Worm (Caenorhabditis elegans) whole organism, L3 larva: ENCODE results near the gene syx-2.

Experiments used
- daf-12 ChIP-seq: fragments of 150-350 bp; optimal IDR thresholded peaks from 2 replicates; lab custom pipeline; 2014; ENCODE audit warnings: missing biosample characterization, missing genetic modification reagents, missing genetic modification characterization
- egl-5 ChIP-seq: fragments of 150-350 bp; optimal IDR thresholded peaks from 2 replicates; lab custom pipeline; 2017; ENCODE audit warnings: missing biosample characterization, missing genetic modification reagents, missing genetic modification characterization, inconsistent platforms
- eor-1 ChIP-seq, 2 experiments: fragments of 150-350 bp; optimal IDR thresholded peaks; 2 replicates each; lab custom pipeline; 2014 to 2018; ENCODE audit warnings: missing biosample characterization in 2 of 2, missing genetic modification characterization in 2 of 2
- fos-1 ChIP-seq: fragments of 150-350 bp; optimal IDR thresholded peaks from 2 replicates; lab custom pipeline; 2014; ENCODE audit warnings: missing biosample characterization, missing genetic modification characterization
- mdl-1 ChIP-seq: fragments of 150-350 bp; optimal IDR thresholded peaks from 2 replicates; lab custom pipeline; 2014; ENCODE audit warnings: missing biosample characterization, missing genetic modification characterization
- nhr-77 ChIP-seq: fragments of 150-350 bp; optimal IDR thresholded peaks from 2 replicates; lab custom pipeline; 2014; ENCODE audit warnings: missing biosample characterization, missing genetic modification characterization
- tbx-2 ChIP-seq: sonication (generic microtip); optimal IDR thresholded peaks from 2 replicates; lab custom pipeline; 2016; ENCODE audit warnings: mild to moderate bottlenecking, missing genetic modification characterization, missing compliant biosample characterization

DNA sequence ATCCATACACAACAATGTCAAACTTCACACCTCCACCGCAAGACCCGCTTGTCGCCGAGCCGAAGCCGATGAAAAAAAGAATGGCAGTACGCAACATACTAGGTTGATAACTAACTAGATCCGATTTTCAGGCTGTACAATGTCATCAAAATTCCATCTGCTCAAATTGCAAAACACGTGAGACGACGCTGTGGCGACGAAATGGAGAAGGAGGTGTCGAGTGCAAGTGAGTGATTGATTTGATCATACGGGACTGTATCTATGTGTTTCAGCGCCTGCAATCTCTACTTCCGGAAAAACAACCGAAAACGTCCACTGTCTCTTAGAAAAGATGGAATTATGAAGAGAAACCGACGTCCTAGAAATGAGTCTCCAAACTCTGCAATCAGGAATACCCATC is 19.7 kb upstream of the syx-2 start:
- no peak for TF ChIP-seq fos-1 (tag; lab: Kevin White, UChicago)
- no peak for TF ChIP-seq nhr-77 (tag; lab: Kevin White, UChicago)
- TF ChIP-seq mdl-1 (tag; lab: Kevin White, UChicago) = no peak
- no peak for TF ChIP-seq daf-12
- no peak for TF ChIP-seq eor-1 (tag; optimal IDR thresholded peaks at IDR 0.05; lab: Kevin White, UChicago)
- TF ChIP-seq egl-5 = no peak
- TF ChIP-seq tbx-2 (tag; lab: Kevin White, UChicago) = no peak
